Fruit fly (Drosophila melanogaster) whole organism, embryonic: ENCODE data around the gene Dus3.
A peak's percentile ranks its signal among the peaks of the same experiment; 100 is the strongest.

Experiments used
- Aef1 ChIP-seq: fragments of 200-800 bp; sonication (Bioruptor generic); IDR thresholded peaks from 3 replicates; pipeline ENCODE4 v1.3.6; 2022; ENCODE audit warnings: missing biosample characterization, missing genetic modification characterization
- B-H1 ChIP-seq: fragments of 200-800 bp; sonication (Bioruptor generic); IDR thresholded peaks from 3 replicates; pipeline ENCODE4 v1.3.6; 2022; ENCODE audit warnings: missing biosample characterization, missing genetic modification characterization
- BEAF-32 ChIP-seq: fragments of 200-800 bp; sonication (Bioruptor generic); optimal IDR thresholded peaks from 3 replicates; lab custom pipeline; 2017; ENCODE audit warnings: missing biosample characterization, missing genetic modification characterization, mild to moderate bottlenecking, moderate library complexity, missing genetic modification reagents
- CG10147 ChIP-seq: fragments of 200-800 bp; sonication (Bioruptor generic); optimal IDR thresholded peaks from 2 replicates; lab custom pipeline; 2019; ENCODE audit warnings: missing biosample characterization, mild to moderate bottlenecking, missing genetic modification characterization, moderate library complexity
- CG10366 ChIP-seq: fragments of 200-800 bp; sonication (Bioruptor generic); IDR thresholded peaks from 2 replicates; pipeline ENCODE4 v1.3.6; 2022; ENCODE audit warnings: missing biosample characterization, missing genetic modification characterization
- CG13894 ChIP-seq: fragments of 200-800 bp; sonication (Bioruptor generic); optimal IDR thresholded peaks from 3 replicates; lab custom pipeline; 2018; ENCODE audit warnings: missing biosample characterization, mild to moderate bottlenecking, missing genetic modification characterization, moderate library complexity
- CG14667 ChIP-seq: fragments of 200-800 bp; sonication (Bioruptor generic); IDR thresholded peaks from 2 replicates; pipeline ENCODE4 v1.3.6; 2022; ENCODE audit warnings: missing biosample characterization, missing genetic modification characterization
- CG17912 ChIP-seq: fragments of 200-800 bp; sonication (Bioruptor generic); optimal IDR thresholded peaks from 2 replicates; lab custom pipeline; 2018; ENCODE audit warnings: missing biosample characterization, mild to moderate bottlenecking, missing genetic modification characterization
- CG18619 ChIP-seq: fragments of 200-800 bp; sonication (Bioruptor generic); optimal IDR thresholded peaks from 3 replicates; lab custom pipeline; 2017; ENCODE audit warnings: missing biosample characterization, mild to moderate bottlenecking, missing genetic modification characterization
- CG2875 ChIP-seq: fragments of 200-800 bp; sonication (Bioruptor generic); optimal IDR thresholded peaks from 2 replicates; lab custom pipeline; 2017; ENCODE audit warnings: missing biosample characterization, mild to moderate bottlenecking, missing genetic modification characterization, missing genetic modification reagents
- CG3065 ChIP-seq: fragments of 200-800 bp; sonication (Bioruptor generic); optimal IDR thresholded peaks from 2 replicates; lab custom pipeline; 2016; ENCODE audit warnings: missing biosample characterization, missing genetic modification characterization
- CG3163 ChIP-seq: fragments of 200-800 bp; sonication (Bioruptor generic); optimal IDR thresholded peaks from 3 replicates; lab custom pipeline; 2016; ENCODE audit warnings: missing biosample characterization, missing genetic modification characterization
- CG3281 ChIP-seq: fragments of 200-800 bp; sonication (Bioruptor generic); optimal IDR thresholded peaks from 3 replicates; lab custom pipeline; 2017; ENCODE audit warnings: missing biosample characterization, mild to moderate bottlenecking, missing genetic modification characterization
- CG4424 ChIP-seq: fragments of 200-800 bp; sonication (Bioruptor generic); optimal IDR thresholded peaks from 3 replicates; lab custom pipeline; 2016; ENCODE audit warnings: missing biosample characterization, missing genetic modification characterization
- CG4707 ChIP-seq: fragments of 200-800 bp; sonication (Bioruptor generic); optimal IDR thresholded peaks from 2 replicates; lab custom pipeline; 2018; ENCODE audit warnings: missing biosample characterization, mild to moderate bottlenecking, missing genetic modification characterization, moderate library complexity
- CG4854 ChIP-seq: fragments of 200-800 bp; sonication (Bioruptor generic); optimal IDR thresholded peaks from 2 replicates; lab custom pipeline; 2016; ENCODE audit warnings: missing biosample characterization, missing genetic modification characterization, inconsistent platforms
- CG5953 ChIP-seq: fragments of 200-800 bp; sonication (Bioruptor generic); IDR thresholded peaks from 2 replicates; pipeline ENCODE4 v1.3.6; 2022; ENCODE audit warnings: missing biosample characterization, missing genetic modification characterization
- CG7987 ChIP-seq: fragments of 200-800 bp; sonication (Bioruptor generic); optimal IDR thresholded peaks from 2 replicates; lab custom pipeline; 2018; ENCODE audit warnings: missing biosample characterization, mild to moderate bottlenecking, missing genetic modification characterization, moderate library complexity
- CG8281 ChIP-seq: fragments of 200-800 bp; sonication (Bioruptor generic); optimal IDR thresholded peaks from 2 replicates; lab custom pipeline; 2018; ENCODE audit warnings: missing biosample characterization, mild to moderate bottlenecking, missing genetic modification characterization, moderate library complexity
- CG8765 ChIP-seq: fragments of 200-800 bp; sonication (Bioruptor generic); IDR thresholded peaks from 2 replicates; pipeline ENCODE4 v1.3.6; 2022; ENCODE audit warnings: missing biosample characterization, missing genetic modification characterization
- CTCF ChIP-seq: fragments of 200-800 bp; sonication (Bioruptor generic); optimal IDR thresholded peaks from 2 replicates; lab custom pipeline; 2017; ENCODE audit warnings: missing biosample characterization, mild to moderate bottlenecking, missing genetic modification characterization, moderate library complexity
- Dad ChIP-seq: fragments of 200-800 bp; sonication (Bioruptor generic); optimal IDR thresholded peaks from 3 replicates; lab custom pipeline; 2016; ENCODE audit warnings: missing biosample characterization, missing genetic modification characterization
- Doc2 ChIP-seq: fragments of 200-800 bp; sonication (Bioruptor generic); IDR thresholded peaks from 2 replicates; pipeline ENCODE4 v1.3.6; 2022; ENCODE audit warnings: missing biosample characterization, missing genetic modification characterization
- Doc3 ChIP-seq: fragments of 200-800 bp; sonication (Bioruptor generic); IDR thresholded peaks from 3 replicates; pipeline ENCODE4 v1.3.6; 2022; ENCODE audit warnings: missing biosample characterization, missing genetic modification characterization; ENCODE audit not compliant: partially characterized antibody
- Dref ChIP-seq: fragments of 200-800 bp; sonication (Bioruptor generic); IDR thresholded peaks from 2 replicates; pipeline ENCODE4 v1.3.6; 2022; ENCODE audit warnings: missing biosample characterization, missing genetic modification characterization
- Drgx ChIP-seq: fragments of 200-800 bp; sonication (Bioruptor generic); IDR thresholded peaks from 2 replicates; pipeline ENCODE4 v1.3.6; 2022; ENCODE audit warnings: missing biosample characterization, missing genetic modification characterization
- Ets65A ChIP-seq: fragments of 200-800 bp; sonication (Bioruptor generic); peaks from one replicate; lab custom pipeline; 2016; ENCODE audit warnings: missing biosample characterization, missing genetic modification characterization
- Hr39 ChIP-seq: fragments of >200 bp; optimal IDR thresholded peaks from 2 replicates; lab custom pipeline; 2017
- Hsf ChIP-seq: fragments of 200-800 bp; sonication (Bioruptor generic); optimal IDR thresholded peaks from 3 replicates; lab custom pipeline; 2016; ENCODE audit warnings: missing biosample characterization, missing genetic modification characterization
- Lhr ChIP-seq: fragments of 200-800 bp; sonication (Bioruptor generic); optimal IDR thresholded peaks from 3 replicates; lab custom pipeline; 2017; ENCODE audit warnings: mild to moderate bottlenecking, missing biosample characterization, missing genetic modification reagents, missing genetic modification characterization
- NK7.1 ChIP-seq: fragments of 200-800 bp; sonication (Bioruptor generic); optimal IDR thresholded peaks from 3 replicates; lab custom pipeline; 2016; ENCODE audit warnings: missing biosample characterization, missing genetic modification characterization
- Oli ChIP-seq: fragments of 200-800 bp; sonication (Bioruptor generic); optimal IDR thresholded peaks from 2 replicates; lab custom pipeline; 2018; ENCODE audit warnings: missing biosample characterization, mild to moderate bottlenecking, missing genetic modification characterization, moderate library complexity
- Opbp ChIP-seq: fragments of 200-800 bp; sonication (Bioruptor generic); IDR thresholded peaks from 3 replicates; pipeline ENCODE4 v1.3.6; 2022; ENCODE audit warnings: missing biosample characterization, missing genetic modification characterization; ENCODE audit not compliant: partially characterized antibody
- Pdp1 ChIP-seq, 2 experiments: fragments of 200-800 bp; sonication (Bioruptor generic); optimal IDR thresholded peaks; 3 replicates each; lab custom pipeline; 2016; ENCODE audit warnings: missing biosample characterization in 2 of 2, missing genetic modification characterization in 2 of 2, mild to moderate bottlenecking in 1 of 2, moderate library complexity in 1 of 2
- Sry-β ChIP-seq: fragments of 200-800 bp; sonication (Bioruptor generic); optimal IDR thresholded peaks from 2 replicates; lab custom pipeline; 2018; ENCODE audit warnings: missing biosample characterization, mild to moderate bottlenecking, missing genetic modification characterization, moderate library complexity
- bcd ChIP-seq: fragments of 200-800 bp; sonication (Bioruptor generic); optimal IDR thresholded peaks from 2 replicates; lab custom pipeline; 2017; ENCODE audit warnings: missing biosample characterization, mild to moderate bottlenecking, missing genetic modification characterization
- fd3F ChIP-seq: fragments of 200-800 bp; sonication (Bioruptor generic); optimal IDR thresholded peaks from 2 replicates; lab custom pipeline; 2018; ENCODE audit warnings: missing biosample characterization, mild to moderate bottlenecking, missing genetic modification characterization, moderate library complexity
- gcm2 ChIP-seq: fragments of 200-800 bp; sonication (Bioruptor generic); optimal IDR thresholded peaks from 2 replicates; lab custom pipeline; 2016; ENCODE audit warnings: missing biosample characterization, missing genetic modification characterization
- gem ChIP-seq: fragments of 200-800 bp; sonication (Bioruptor generic); optimal IDR thresholded peaks from 2 replicates; lab custom pipeline; 2019; ENCODE audit warnings: missing biosample characterization, mild to moderate bottlenecking, missing genetic modification characterization, moderate library complexity
- kah ChIP-seq: fragments of 200-800 bp; sonication (Bioruptor generic); optimal IDR thresholded peaks from 2 replicates; lab custom pipeline; 2018; ENCODE audit warnings: missing biosample characterization, mild to moderate bottlenecking, missing genetic modification characterization
- knrl ChIP-seq: fragments of 200-800 bp; sonication (Bioruptor generic); IDR thresholded peaks from 3 replicates; pipeline ENCODE4 v1.3.6; 2022; ENCODE audit warnings: missing biosample characterization, missing genetic modification characterization; ENCODE audit not compliant: partially characterized antibody
- lilli ChIP-seq: fragments of 200-800 bp; sonication (Bioruptor generic); optimal IDR thresholded peaks from 3 replicates; lab custom pipeline; 2016; ENCODE audit warnings: missing biosample characterization, missing genetic modification characterization
- maf-S ChIP-seq: fragments of 200-800 bp; sonication (Bioruptor generic); optimal IDR thresholded peaks from 2 replicates; lab custom pipeline; 2016; ENCODE audit warnings: missing biosample characterization, missing genetic modification characterization
- pnt ChIP-seq: fragments of 200-800 bp; sonication (Bioruptor generic); optimal IDR thresholded peaks from 3 replicates; lab custom pipeline; 2016; ENCODE audit warnings: missing biosample characterization, missing genetic modification characterization
- pros ChIP-seq: fragments of 200-800 bp; sonication (Bioruptor generic); optimal IDR thresholded peaks from 3 replicates; lab custom pipeline; 2019; ENCODE audit warnings: missing biosample characterization, mild to moderate bottlenecking, missing genetic modification characterization, moderate library complexity
- psq ChIP-seq: fragments of 200-800 bp; sonication (Bioruptor generic); optimal IDR thresholded peaks from 2 replicates; lab custom pipeline; 2017; ENCODE audit warnings: missing biosample characterization, missing genetic modification characterization
- so ChIP-seq: fragments of 200-800 bp; sonication (Bioruptor generic); IDR thresholded peaks from 3 replicates; pipeline ENCODE4 v1.3.6; 2022; ENCODE audit warnings: missing biosample characterization, missing genetic modification characterization
- sob ChIP-seq: fragments of 200-800 bp; sonication (Bioruptor generic); IDR thresholded peaks from 2 replicates; pipeline ENCODE4 v1.3.6; 2022; ENCODE audit warnings: missing biosample characterization, missing genetic modification characterization
- ssp ChIP-seq: fragments of 200-800 bp; sonication (Bioruptor generic); IDR thresholded peaks from 2 replicates; pipeline ENCODE4 v1.3.6; 2022; ENCODE audit warnings: missing biosample characterization, missing genetic modification characterization
- vnd ChIP-seq: fragments of 200-800 bp; sonication (Bioruptor generic); IDR thresholded peaks from 3 replicates; pipeline ENCODE4 v1.3.6; 2022; ENCODE audit warnings: missing biosample characterization, missing genetic modification characterization; ENCODE audit not compliant: partially characterized antibody
- yki ChIP-seq: fragments of >200 bp; optimal IDR thresholded peaks from 3 replicates; lab custom pipeline; 2018
- z ChIP-seq: fragments of 200-800 bp; sonication (Bioruptor generic); IDR thresholded peaks from 3 replicates; pipeline ENCODE4 v1.3.6; 2022; ENCODE audit warnings: missing biosample characterization, missing genetic modification characterization

Dus3 gene

dm6 chr2L:19790553-19791320 is 32.1 kb downstream of the Dus3 start (continued):
- TF ChIP-seq pros (GFP tag; lab: Kevin White, UChicago) (peak; percentile 98), Lhr (GFP tag; lab: Kevin White, UChicago) (peak; percentile 49), CG5953 (GFP tag; lab: Robert Waterston, UW) (no peak), CG8765 (GFP tag; lab: Robert Waterston, UW) (no peak), Hsf (GFP tag; lab: Kevin White, UChicago) (no peak), CG10147 (GFP tag; lab: Kevin White, UChicago) (no peak), CG18619 (GFP tag; lab: Kevin White, UChicago) (no peak), Ets65A (GFP tag; lab: Kevin White, UChicago) (no peak), sob (GFP tag; lab: Robert Waterston, UW) (no peak), gem (no peak), Dad (GFP tag; lab: Kevin White, UChicago) (no peak), CG3065 (no peak), bcd (GFP tag; lab: Kevin White, UChicago) (no peak), CG3163 (GFP tag; lab: Kevin White, UChicago) (peak; percentile 8), CG4707 (no peak), Opbp (GFP tag; lab: Robert Waterston, UW) (peak; percentile 35; the same call in 1 of the 3 replicates), Pdp1 (GFP tag; optimal IDR thresholded peaks at IDR 0.05; lab: Kevin White, UChicago) (no peak), vnd (no peak), CG2875 (no peak), yki (lab: Kevin White, UChicago) (no peak), CG17912 (GFP tag; lab: Kevin White, UChicago) (no peak), knrl (GFP tag; lab: Robert Waterston, UW) (no peak), lilli (GFP tag; lab: Kevin White, UChicago) (no peak), Sry-β (GFP tag; lab: Kevin White, UChicago) (no peak), fd3F (GFP tag; lab: Kevin White, UChicago) (no peak), CTCF (GFP tag; lab: Kevin White, UChicago) (no peak), CG10366 (GFP tag; lab: Robert Waterston, UW) (no peak), Doc3 (GFP tag; lab: Robert Waterston, UW) (no peak), CG4424 (GFP tag; lab: Kevin White, UChicago) (no peak), so (GFP tag; lab: Robert Waterston, UW) (no peak), kah (GFP tag; lab: Kevin White, UChicago) (no peak), CG8281 (tag; lab: Kevin White, UChicago) (no peak), Hr39 (lab: Kevin White, UChicago) (no peak), Dref (no peak), psq (GFP tag; lab: Kevin White, UChicago) (no peak), pnt (GFP tag; lab: Kevin White, UChicago) (no peak), BEAF-32 (GFP tag; lab: Kevin White, UChicago) (no peak), CG4854 (GFP tag; lab: Kevin White, UChicago) (no peak), CG13894 (tag; lab: Kevin White, UChicago) (peak; percentile 12), Oli (no peak), B-H1 (GFP tag; lab: Robert Waterston, UW) (no peak), gcm2 (GFP tag; lab: Kevin White, UChicago) (no peak), maf-S (GFP tag; lab: Kevin White, UChicago) (no peak), Doc2 (no peak), Aef1 (no peak), Drgx (GFP tag; lab: Robert Waterston, UW) (no peak), CG3281 (GFP tag; lab: Kevin White, UChicago) (no peak), NK7.1 (no peak), z (GFP tag; lab: Robert Waterston, UW) (no peak), ssp (GFP tag; lab: Robert Waterston, UW) (peak; percentile 95), CG14667 (no peak), CG7987 (GFP tag; lab: Kevin White, UChicago) (no peak)
